Worm (Caenorhabditis elegans) whole organism, mixed stage, embryonic: ENCODE results near the gene K07E3.2.

ENCODE experiments used
- M03D4.4 ChIP-seq: sonication (generic microtip); optimal IDR thresholded peaks from 2 replicates; lab custom pipeline; 2017; ENCODE audit warnings: mild to moderate bottlenecking, missing genetic modification characterization, missing compliant biosample characterization
- bed-3 ChIP-seq: fragments of 200-800 bp; sonication (Bioruptor generic); optimal IDR thresholded peaks from 3 replicates; lab custom pipeline; 2018; ENCODE audit warnings: mild to moderate bottlenecking, missing genetic modification characterization, moderate library complexity, missing compliant biosample characterization
- ceh-39 ChIP-seq: fragments of 150-350 bp; optimal IDR thresholded peaks from 2 replicates; lab custom pipeline; 2014; ENCODE audit warnings: missing biosample characterization, missing genetic modification characterization
- ceh-43 ChIP-seq: fragments of 200-800 bp; sonication (Bioruptor generic); optimal IDR thresholded peaks from 2 replicates; lab custom pipeline; 2018; ENCODE audit warnings: mild to moderate bottlenecking, missing genetic modification characterization, moderate library complexity, missing compliant biosample characterization
- ceh-83 ChIP-seq: fragments of 200-800 bp; sonication (Bioruptor generic); optimal IDR thresholded peaks from 2 replicates; lab custom pipeline; 2018; ENCODE audit warnings: mild to moderate bottlenecking, missing genetic modification characterization, missing compliant biosample characterization
- ces-1 ChIP-seq: fragments of 150-350 bp; optimal IDR thresholded peaks from 2 replicates; lab custom pipeline; 2014; ENCODE audit warnings: missing biosample characterization, missing genetic modification reagents, missing genetic modification characterization
- cnd-1 ChIP-seq: fragments of 200-800 bp; sonication (Bioruptor generic); optimal IDR thresholded peaks from 2 replicates; lab custom pipeline; 2018; ENCODE audit warnings: mild to moderate bottlenecking, missing genetic modification characterization, missing compliant biosample characterization
- drap-1 ChIP-seq: fragments of 200-800 bp; sonication (Bioruptor generic); optimal IDR thresholded peaks from 3 replicates; lab custom pipeline; 2018; ENCODE audit warnings: mild to moderate bottlenecking, missing genetic modification characterization, missing compliant biosample characterization
- elt-1 ChIP-seq: sonication (generic microtip); optimal IDR thresholded peaks from 2 replicates; lab custom pipeline; 2017; ENCODE audit warnings: missing genetic modification characterization, mild to moderate bottlenecking, missing compliant biosample characterization, antibody characterized with exemption, moderate library complexity, borderline replicate concordance; ENCODE audit not compliant: insufficient read depth
- elt-3 ChIP-seq: fragments of 150-350 bp; optimal IDR thresholded peaks from 2 replicates; lab custom pipeline; 2014; ENCODE audit warnings: missing biosample characterization, missing genetic modification characterization
- flh-1 ChIP-seq: fragments of 200-800 bp; sonication (Bioruptor generic); optimal IDR thresholded peaks from 2 replicates; lab custom pipeline; 2018; ENCODE audit warnings: mild to moderate bottlenecking, missing genetic modification characterization, moderate library complexity, missing compliant biosample characterization
- ham-2 ChIP-seq: fragments of 200-800 bp; sonication (Bioruptor generic); optimal IDR thresholded peaks from 2 replicates; lab custom pipeline; 2018; ENCODE audit warnings: mild to moderate bottlenecking, missing genetic modification characterization, missing compliant biosample characterization
- hlh-1 ChIP-seq: fragments of 150-350 bp; optimal IDR thresholded peaks from 2 replicates; lab custom pipeline; 2014; ENCODE audit warnings: missing biosample characterization, missing genetic modification reagents, missing genetic modification characterization
- lin-13 ChIP-seq: fragments of 150-350 bp; optimal IDR thresholded peaks from 2 replicates; lab custom pipeline; 2014; ENCODE audit warnings: missing biosample characterization, missing genetic modification characterization
- lin-32 ChIP-seq: fragments of 200-800 bp; sonication (Bioruptor generic); optimal IDR thresholded peaks from 2 replicates; lab custom pipeline; 2018; ENCODE audit warnings: mild to moderate bottlenecking, missing genetic modification characterization, missing compliant biosample characterization
- lsy-2 ChIP-seq: fragments of 150-350 bp; optimal IDR thresholded peaks from 2 replicates; lab custom pipeline; 2014; ENCODE audit warnings: missing biosample characterization, missing genetic modification characterization
- mab-5 ChIP-seq: fragments of 150-350 bp; optimal IDR thresholded peaks from 2 replicates; lab custom pipeline; 2014; ENCODE audit warnings: missing biosample characterization, missing genetic modification characterization
- mep-1 ChIP-seq: fragments of 150-350 bp; optimal IDR thresholded peaks from 2 replicates; lab custom pipeline; 2017; ENCODE audit warnings: missing biosample characterization, missing genetic modification reagents, missing genetic modification characterization, inconsistent platforms
- mls-2 ChIP-seq: sonication (generic microtip); optimal IDR thresholded peaks from 2 replicates; lab custom pipeline; 2016; ENCODE audit warnings: mild to moderate bottlenecking, missing genetic modification characterization, moderate library complexity, missing compliant biosample characterization
- nhr-12 ChIP-seq: fragments of 150-350 bp; optimal IDR thresholded peaks from 2 replicates; lab custom pipeline; 2014; ENCODE audit warnings: missing biosample characterization, missing genetic modification characterization
- nhr-2 ChIP-seq: fragments of 150-350 bp; optimal IDR thresholded peaks from 2 replicates; lab custom pipeline; 2014; ENCODE audit warnings: missing biosample characterization, missing genetic modification characterization
- nhr-237 ChIP-seq: fragments of 150-350 bp; optimal IDR thresholded peaks from 2 replicates; lab custom pipeline; 2014; ENCODE audit warnings: missing biosample characterization, missing genetic modification characterization
- nhr-28 ChIP-seq: fragments of 150-350 bp; optimal IDR thresholded peaks from 2 replicates; lab custom pipeline; 2014; ENCODE audit warnings: missing biosample characterization, missing genetic modification characterization
- nhr-76 ChIP-seq: sonication (generic microtip); optimal IDR thresholded peaks from 2 replicates; lab custom pipeline; 2017; ENCODE audit warnings: missing biosample characterization, missing genetic modification characterization
- pha-4 ChIP-seq: fragments of 150-350 bp; optimal IDR thresholded peaks from 2 replicates; lab custom pipeline; 2018; ENCODE audit warnings: missing biosample characterization, missing genetic modification reagents, missing genetic modification characterization
- sem-2 ChIP-seq: fragments of 200-800 bp; sonication (Bioruptor generic); optimal IDR thresholded peaks from 2 replicates; lab custom pipeline; 2018; ENCODE audit warnings: mild to moderate bottlenecking, missing genetic modification characterization, missing compliant biosample characterization
- snpc-4 ChIP-seq: fragments of 150-350 bp; optimal IDR thresholded peaks from 2 replicates; lab custom pipeline; 2014; ENCODE audit warnings: missing biosample characterization, missing genetic modification characterization
- sptf-1 ChIP-seq: sonication (generic microtip); optimal IDR thresholded peaks from 2 replicates; lab custom pipeline; 2017; ENCODE audit warnings: mild to moderate bottlenecking, missing genetic modification characterization, moderate library complexity, missing compliant biosample characterization
- tbx-8 ChIP-seq: fragments of 200-800 bp; sonication (Bioruptor generic); optimal IDR thresholded peaks from 2 replicates; lab custom pipeline; 2018; ENCODE audit warnings: mild to moderate bottlenecking, missing genetic modification characterization, moderate library complexity, missing compliant biosample characterization
- unc-120 ChIP-seq: sonication (generic microtip); optimal IDR thresholded peaks from 2 replicates; lab custom pipeline; 2017; ENCODE audit warnings: missing genetic modification characterization, missing compliant biosample characterization; ENCODE audit not compliant: poor library complexity, severe bottlenecking
- unc-39 ChIP-seq: fragments of 150-350 bp; optimal IDR thresholded peaks from 2 replicates; lab custom pipeline; 2014; ENCODE audit warnings: missing biosample characterization, missing genetic modification characterization
- unc-62 ChIP-seq: fragments of 150-350 bp; optimal IDR thresholded peaks from 2 replicates; lab custom pipeline; 2014; ENCODE audit warnings: missing biosample characterization, missing genetic modification reagents, missing genetic modification characterization
- zip-8 ChIP-seq: fragments of 150-350 bp; optimal IDR thresholded peaks from 2 replicates; lab custom pipeline; 2014; ENCODE audit warnings: missing biosample characterization, missing genetic modification characterization
- ztf-11 ChIP-seq: fragments of 150-350 bp; optimal IDR thresholded peaks from 2 replicates; lab custom pipeline; 2014; ENCODE audit warnings: missing biosample characterization, missing genetic modification characterization

Gene K07E3.2

ce11 chrX:8147398-8147797 is 43.3 kb downstream of the K07E3.2 start, which contains the start of gene C02B8.1:
Gene C02B8.1 (plus strand): TSS chrX:8147698.
- no peak for TF ChIP-seq unc-39 (tag; lab: Kevin White, UChicago)

- no peak for TF ChIP-seq sem-2 (GFP tag; lab: Kevin White, UChicago)
- TF ChIP-seq ztf-11 = no peak
- no peak for TF ChIP-seq elt-3 (tag; lab: Kevin White, UChicago)
- no peak for TF ChIP-seq nhr-237
- TF ChIP-seq nhr-76 = no peak
- no peak for TF ChIP-seq lin-32 (GFP tag; lab: Kevin White, UChicago)
- TF ChIP-seq unc-62 (GFP tag; lab: Kevin White, UChicago) = no peak
- no peak for TF ChIP-seq bed-3 (GFP tag; lab: Kevin White, UChicago)
- no peak for TF ChIP-seq cnd-1
- TF ChIP-seq pha-4 = no peak
- no peak for TF ChIP-seq ceh-43 (GFP tag; lab: Kevin White, UChicago)
- no peak for TF ChIP-seq M03D4.4 (tag; lab: Kevin White, UChicago)
- TF ChIP-seq lsy-2 = no peak
- no peak for TF ChIP-seq ceh-83 (GFP tag; lab: Kevin White, UChicago)
- TF ChIP-seq mab-5 = no peak
- TF ChIP-seq zip-8 (tag; lab: Kevin White, UChicago) = no peak
- TF ChIP-seq ces-1 (GFP tag; lab: Kevin White, UChicago) = no peak
- TF ChIP-seq snpc-4 = no peak
Observed at ce11 chrX:8148993-8149392, 44.9 kb downstream of the K07E3.2 start.

- no peak for TF ChIP-seq hlh-1 (tag; lab: Kevin White, UChicago)
- no peak for TF ChIP-seq zip-8 (tag; lab: Kevin White, UChicago)
- TF ChIP-seq snpc-4 = no peak
- no peak for TF ChIP-seq elt-1 (tag; lab: Kevin White, UChicago)
- TF ChIP-seq bed-3 (GFP tag; lab: Kevin White, UChicago) = no peak
- TF ChIP-seq elt-3 (tag; lab: Kevin White, UChicago) = no peak
- TF ChIP-seq M03D4.4 (tag; lab: Kevin White, UChicago) = no peak
- TF ChIP-seq unc-62 (GFP tag; lab: Kevin White, UChicago) = no peak
- TF ChIP-seq ham-2 (GFP tag; lab: Kevin White, UChicago) = no peak
- TF ChIP-seq flh-1 (GFP tag; lab: Kevin White, UChicago) = no peak
- no peak for TF ChIP-seq nhr-28 (tag; lab: Kevin White, UChicago)
- no peak for TF ChIP-seq nhr-76
- TF ChIP-seq lin-13 = no peak
- TF ChIP-seq cnd-1 = no peak
- no peak for TF ChIP-seq drap-1 (GFP tag; lab: Kevin White, UChicago)
- no peak for TF ChIP-seq ceh-39
- TF ChIP-seq nhr-12 (tag; lab: Kevin White, UChicago) = no peak
Observed at ce11 chrX:8150621-8151020, 46.5 kb downstream of the K07E3.2 start, which contains the start of gene F22F1.2. Gene F22F1.2 (minus strand): TSS chrX:8150721.

- no peak for TF ChIP-seq cnd-1
- peak; percentile 56 for TF ChIP-seq ceh-83 (GFP tag; lab: Kevin White, UChicago)
Observed at ce11 chrX:8151409-8151808, 47.3 kb downstream of the K07E3.2 start.

ce11 chrX:8155447-8155877 is 51.4 kb downstream of the K07E3.2 start:
- TF ChIP-seq mep-1 (tag; lab: Kevin White, UChicago) = peak; percentile 12

- TF ChIP-seq lin-13 = peak; percentile 76
- TF ChIP-seq tbx-8 (GFP tag; lab: Kevin White, UChicago) = peak; percentile 79
- no peak for TF ChIP-seq nhr-12 (tag; lab: Kevin White, UChicago)
- TF ChIP-seq lin-32 (GFP tag; lab: Kevin White, UChicago) = peak; percentile 71
- TF ChIP-seq lsy-2 = no peak
- peak; percentile 66 for TF ChIP-seq pha-4
- peak; percentile 67 for TF ChIP-seq ham-2 (GFP tag; lab: Kevin White, UChicago)
- peak; percentile 65 for TF ChIP-seq flh-1 (GFP tag; lab: Kevin White, UChicago)
- peak; percentile 85 for TF ChIP-seq bed-3 (GFP tag; lab: Kevin White, UChicago)
- TF ChIP-seq sptf-1 (tag; lab: Kevin White, UChicago) = peak; percentile 94
- no peak for TF ChIP-seq elt-3 (tag; lab: Kevin White, UChicago)
- TF ChIP-seq mep-1 (tag; lab: Kevin White, UChicago) = peak; percentile 4
- TF ChIP-seq unc-120 (tag; lab: Kevin White, UChicago) = peak; percentile 50
- peak; percentile 87 for TF ChIP-seq drap-1 (GFP tag; lab: Kevin White, UChicago)
- TF ChIP-seq mls-2 (tag; lab: Kevin White, UChicago) = peak; percentile 92
- no peak for TF ChIP-seq unc-62 (GFP tag; lab: Kevin White, UChicago)
- peak; percentile 5 for TF ChIP-seq ces-1 (GFP tag; lab: Kevin White, UChicago)
- peak; percentile 87 for TF ChIP-seq cnd-1
- no peak for TF ChIP-seq elt-1 (tag; lab: Kevin White, UChicago)
- no peak for TF ChIP-seq snpc-4
- peak; percentile 91 for TF ChIP-seq M03D4.4 (tag; lab: Kevin White, UChicago)
- no peak for TF ChIP-seq zip-8 (tag; lab: Kevin White, UChicago)
- no peak for TF ChIP-seq nhr-237
- TF ChIP-seq ztf-11 = peak; percentile 19
- TF ChIP-seq sem-2 (GFP tag; lab: Kevin White, UChicago) = peak; percentile 86
- peak; percentile 91 for TF ChIP-seq ceh-83 (GFP tag; lab: Kevin White, UChicago)
- TF ChIP-seq ceh-39 = no peak
- no peak for TF ChIP-seq mab-5
- TF ChIP-seq ceh-43 (GFP tag; lab: Kevin White, UChicago) = peak; percentile 85
- no peak for TF ChIP-seq nhr-2
- no peak for TF ChIP-seq unc-39 (tag; lab: Kevin White, UChicago)
Observed at ce11 chrX:8155969-8156368, 51.9 kb downstream of the K07E3.2 start.
